Worm (Caenorhabditis elegans) whole organism, late embryonic: ENCODE measurements around the gene dmsr-11.

Source experiments
- T23F11.4 ChIP-seq: fragments of 200-800 bp; sonication (Bioruptor generic); optimal IDR thresholded peaks from 2 replicates; lab custom pipeline; 2018; ENCODE audit warnings: mild to moderate bottlenecking, missing genetic modification characterization, missing compliant biosample characterization
- ceh-2 ChIP-seq: sonication (generic microtip); optimal IDR thresholded peaks from 2 replicates; lab custom pipeline; 2016; ENCODE audit warnings: missing genotype, missing genetic modification characterization, missing compliant biosample characterization
- ceh-9 ChIP-seq: sonication (generic microtip); optimal IDR thresholded peaks from 2 replicates; lab custom pipeline; 2016; ENCODE audit warnings: mild to moderate bottlenecking, missing genetic modification characterization, inconsistent platforms, missing compliant biosample characterization
- fax-1 ChIP-seq: sonication (generic microtip); optimal IDR thresholded peaks from 2 replicates; lab custom pipeline; 2016; ENCODE audit warnings: missing genotype, missing genetic modification characterization, missing compliant biosample characterization
- gmeb-2 ChIP-seq: sonication (generic microtip); optimal IDR thresholded peaks from 2 replicates; lab custom pipeline; 2016; ENCODE audit warnings: missing genetic modification characterization, inconsistent platforms, missing compliant biosample characterization
- lin-11 ChIP-seq: fragments of 200-800 bp; sonication (Bioruptor generic); optimal IDR thresholded peaks from 2 replicates; lab custom pipeline; 2018; ENCODE audit warnings: mild to moderate bottlenecking, missing genetic modification characterization, missing compliant biosample characterization
- ref-2 ChIP-seq: sonication (generic microtip); optimal IDR thresholded peaks from 2 replicates; lab custom pipeline; 2016; ENCODE audit warnings: missing genetic modification characterization, missing compliant biosample characterization
- sox-4 ChIP-seq: sonication (generic microtip); optimal IDR thresholded peaks from 2 replicates; lab custom pipeline; 2017; ENCODE audit warnings: mild to moderate bottlenecking, missing genetic modification characterization, inconsistent platforms, missing compliant biosample characterization
- unc-86 ChIP-seq: sonication (generic microtip); optimal IDR thresholded peaks from 2 replicates; lab custom pipeline; 2016; ENCODE audit warnings: missing genetic modification characterization, missing compliant biosample characterization

DNA sequence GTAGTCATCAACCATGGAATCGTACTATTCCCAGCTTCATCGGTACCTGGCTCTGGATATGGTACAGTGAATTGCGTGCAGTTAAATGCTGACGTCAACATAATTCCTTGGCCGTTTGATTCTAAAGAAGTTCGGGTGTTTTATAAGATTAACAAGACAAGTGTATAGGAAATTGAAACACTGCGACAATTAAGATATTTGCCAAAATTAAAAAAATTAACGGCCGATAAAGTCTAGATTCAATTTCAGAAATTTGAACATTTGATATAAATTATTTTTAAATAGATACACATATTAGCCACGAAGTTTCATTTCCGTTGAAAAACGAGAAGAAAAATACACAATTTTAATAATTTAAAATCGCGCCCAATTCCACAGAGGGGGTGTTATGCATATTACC lies 2.4 kb upstream of the dmsr-11 start, which contains the start of gene dmsr-12:
- TF ChIP-seq gmeb-2, result no peak
- TF ChIP-seq lin-11 (tag; lab: Kevin White, UChicago), result no peak
- TF ChIP-seq T23F11.4 (GFP tag; lab: Kevin White, UChicago), result no peak
- TF ChIP-seq ref-2 (tag; lab: Kevin White, UChicago), result no peak
- no peak for TF ChIP-seq ceh-9 (tag; lab: Kevin White, UChicago)
- no peak for TF ChIP-seq sox-4
- no peak for TF ChIP-seq ceh-2
- no peak for TF ChIP-seq fax-1 (tag; lab: Kevin White, UChicago)
- TF ChIP-seq unc-86 (tag; lab: Kevin White, UChicago), result no peak
